Fruit fly (Drosophila melanogaster): ENCODE data around the gene CG43814.

DNA sequence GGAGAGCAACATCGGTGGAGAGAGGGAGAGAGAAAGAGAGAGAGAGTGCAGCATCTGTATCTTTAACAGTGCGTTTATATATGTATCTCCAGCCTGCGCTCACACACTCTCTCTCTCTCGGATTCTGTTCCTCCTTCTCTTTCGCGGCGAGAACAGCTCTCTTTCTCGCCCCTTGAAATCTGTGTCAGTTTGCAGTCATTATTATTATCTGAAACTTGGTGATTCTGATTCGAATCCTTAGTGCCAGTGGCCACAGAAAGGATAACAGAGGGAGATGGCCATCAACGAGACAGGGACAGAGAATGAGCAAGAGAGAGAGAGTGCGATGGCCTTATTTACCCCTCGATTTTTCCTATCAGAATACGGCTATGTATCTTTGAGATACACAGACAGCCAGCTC lies 22.2 kb downstream of the CG43814 start:
- no peak for TF ChIP-seq pan (optimal IDR thresholded peaks at IDR 0.05)
- no peak for TF ChIP-seq usp (GFP tag; optimal IDR thresholded peaks at IDR 0.05)
- TF ChIP-seq psq (optimal IDR thresholded peaks at IDR 0.05), result no peak
- no peak for TF ChIP-seq Dll (optimal IDR thresholded peaks at IDR 0.05)
- no peak for TF ChIP-seq CG8478 (optimal IDR thresholded peaks at IDR 0.05)
